Worm (Caenorhabditis elegans) whole organism, L4 larva: Measurements from ENCODE around the gene npr-17.

Source experiments
- D1046.2 ChIP-seq: fragments of 200-800 bp; sonication (Bioruptor generic); IDR thresholded peaks from 2 replicates; pipeline ENCODE4 v1.3.6; 2022; ENCODE audit warnings: missing genetic modification characterization, missing compliant biosample characterization
- lsy-2 ChIP-seq, 2 experiments: fragments of 150-350 bp in 1 of 2; sonication (generic microtip) in 1 of 2; optimal IDR thresholded peaks; 2 replicates each; lab custom pipeline; 2014 to 2017; ENCODE audit warnings: missing biosample characterization in 2 of 2, missing genetic modification characterization in 2 of 2
- nhr-11 ChIP-seq: fragments of 150-350 bp; optimal IDR thresholded peaks from 2 replicates; lab custom pipeline; 2014; ENCODE audit warnings: missing biosample characterization, missing genetic modification characterization
- nhr-25 ChIP-seq: sonication (generic microtip); optimal IDR thresholded peaks from 2 replicates; lab custom pipeline; 2017; ENCODE audit warnings: missing genetic modification characterization, mild to moderate bottlenecking, missing compliant biosample characterization, antibody characterized with exemption, moderate library complexity, borderline replicate concordance; ENCODE audit not compliant: insufficient read depth
- pha-4 ChIP-seq, 2 experiments: fragments of 150-350 bp in 1 of 2; fragments of 200-800 bp in 1 of 2; sonication (Bioruptor generic) in 1 of 2; IDR thresholded peaks in 1 of 2; optimal IDR thresholded peaks in 1 of 2; 2 replicates each; pipeline versions ENCODE4 v1.3.6 to Lab custom; 2014 to 2022; ENCODE audit warnings: missing genetic modification characterization in 2 of 2, missing genetic modification reagents in 2 of 2, missing biosample characterization in 1 of 2, missing compliant biosample characterization in 1 of 2

DNA sequence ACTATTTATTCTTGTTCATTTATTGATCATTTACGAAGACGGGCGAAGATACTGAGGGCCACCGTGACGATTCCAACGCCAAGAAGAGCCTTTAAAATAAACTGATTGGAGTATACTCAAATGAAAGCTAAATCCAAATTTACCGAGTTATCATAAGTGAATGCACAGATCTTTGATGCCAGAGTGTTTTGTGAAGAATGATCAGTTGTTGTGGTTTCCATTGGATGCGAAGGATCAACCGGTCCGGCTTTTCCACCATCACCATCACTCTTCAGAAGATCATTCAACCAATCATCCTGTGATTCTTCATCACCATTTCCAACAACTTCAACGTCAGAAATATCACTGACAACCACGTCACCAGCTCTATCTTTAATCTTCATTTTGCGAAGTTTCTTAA is 19.0 kb downstream of the npr-17 start:
- TF ChIP-seq nhr-25 = no peak
- no peak for TF ChIP-seq D1046.2
- TF ChIP-seq pha-4 (GFP tag; IDR thresholded peaks at IDR 0.05; lab: Robert Waterston, UW) = no peak
- TF ChIP-seq pha-4 (tag; optimal IDR thresholded peaks at IDR 0.05; lab: Kevin White, UChicago) = no peak
- TF ChIP-seq lsy-2 (tag; optimal IDR thresholded peaks at IDR 0.05; lab: Kevin White, UChicago) = peak; percentile 25 to 63
- TF ChIP-seq nhr-11 (tag; lab: Kevin White, UChicago) = no peak
